Fruit fly (Drosophila melanogaster): Measurements from ENCODE around the gene SsRbeta.

dm6 chr3L:16165356-16166168, 36.1 kb downstream of the SsRbeta start:
- no peak for TF ChIP-seq CTCF (optimal IDR thresholded peaks at IDR 0.05)
- TF ChIP-seq CG8478 (optimal IDR thresholded peaks at IDR 0.05), result no peak

All from S2 (cell line).